Worm (Caenorhabditis elegans): ENCODE data around the gene Y57G11C.23.

Gene Y57G11C.23

ce11 chrIV:14838095-14838494, 23.5 kb downstream of the Y57G11C.23 start (continued):
- TF ChIP-seq ama-1 (optimal IDR thresholded peaks at IDR 0.05): no peak
- TF ChIP-seq ama-1 (GFP tag; optimal IDR thresholded peaks at IDR 0.05): peak in 1 of 2 experiments; percentile 47
- no peak for TF ChIP-seq ceh-91 (GFP tag; IDR thresholded peaks at IDR 0.05)
- TF ChIP-seq ceh-100 (GFP tag; IDR thresholded peaks at IDR 0.05): 0 out of 2 replicates have a peak, but pooled peaks have one; percentile 32
- no peak for TF ChIP-seq nfyb-1 (GFP tag; IDR thresholded peaks at IDR 0.05)
- TF ChIP-seq T07F8.4 (tag; optimal IDR thresholded peaks at IDR 0.05): peak; percentile 68
- peak; percentile 59 for TF ChIP-seq F22D6.2 (tag; optimal IDR thresholded peaks at IDR 0.05)
- TF ChIP-seq rpc-1 (optimal IDR thresholded peaks at IDR 0.05): peak; percentile 76
- peak; percentile 71 for TF ChIP-seq rpc-1 (tag; optimal IDR thresholded peaks at IDR 0.05)
- TF ChIP-seq B0019.2 (GFP tag; conservative IDR thresholded peaks at IDR 0.05): no peak
- TF ChIP-seq Y95B8A.8 (GFP tag; IDR thresholded peaks at IDR 0.05): 0 out of 2 replicates have a peak, but pooled peaks have one; percentile 18
- TF ChIP-seq lir-1 (GFP tag; conservative IDR thresholded peaks at IDR 0.05): peak; percentile 62; the same call in 1 of the 2 replicates
- peak; percentile 50 for TF ChIP-seq F33H1.4 (GFP tag; IDR thresholded peaks at IDR 0.05)
- TF ChIP-seq tbp1 (GFP tag; optimal IDR thresholded peaks at IDR 0.05): peak; percentile 90
- TF ChIP-seq ets-4 (GFP tag; optimal IDR thresholded peaks at IDR 0.05): no peak
- peak; percentile 60 for TF ChIP-seq hrde-1 (tag; optimal IDR thresholded peaks at IDR 0.05; ENCODE audit: borderline replicate concordance)
- TF ChIP-seq nhr-27 (tag; optimal IDR thresholded peaks at IDR 0.05): no peak
- TF ChIP-seq dpff-1 (tag; optimal IDR thresholded peaks at IDR 0.05): peak; percentile 60
- TF ChIP-seq lsl-1 (GFP tag; optimal IDR thresholded peaks at IDR 0.05): peak; percentile 51
- peak; percentile 44 to 55 for TF ChIP-seq rec-8 (tag; optimal IDR thresholded peaks at IDR 0.05)
- TF ChIP-seq K11D2.4 (GFP tag; IDR thresholded peaks at IDR 0.05): peak; percentile 75; the same call in 1 of the 2 replicates
- TF ChIP-seq mes-4 (tag; optimal IDR thresholded peaks at IDR 0.05): no peak
- peak; percentile 75 for TF ChIP-seq madf-10 (tag; optimal IDR thresholded peaks at IDR 0.05)
- peak; percentile 76 for TF ChIP-seq lin-54 (GFP tag; optimal IDR thresholded peaks at IDR 0.05)
- 0 out of 2 replicates have a peak, but pooled peaks have one; percentile 34 for TF ChIP-seq Y53F4B.3 (GFP tag; IDR thresholded peaks at IDR 0.05)
- peak; percentile 72 for TF ChIP-seq D2030.7 (GFP tag; IDR thresholded peaks at IDR 0.05)
- TF ChIP-seq K12H6.12 (tag; optimal IDR thresholded peaks at IDR 0.05): peak; percentile 43
- TF ChIP-seq snpc-1.3 (tag; optimal IDR thresholded peaks at IDR 0.05; ENCODE audit: insufficient read depth): peak; percentile 44
- TF ChIP-seq die-1 (tag; optimal IDR thresholded peaks at IDR 0.05): peak; percentile 79
- TF ChIP-seq somi-1 (GFP tag; optimal IDR thresholded peaks at IDR 0.05): peak; percentile 64
- TF ChIP-seq mcd-1 (GFP tag; IDR thresholded peaks at IDR 0.05): peak; percentile 65; the same call in 1 of the 2 replicates
- TF ChIP-seq akir-1 (GFP tag; optimal IDR thresholded peaks at IDR 0.05): no peak
- no peak for TF ChIP-seq T26A5.8 (tag; optimal IDR thresholded peaks at IDR 0.05)
- TF ChIP-seq efl-1 (GFP tag; optimal IDR thresholded peaks at IDR 0.05): peak; percentile 14
- no peak for TF ChIP-seq ztf-28 (GFP tag; IDR thresholded peaks at IDR 0.05)
- TF ChIP-seq Y79H2A.3 (GFP tag; conservative IDR thresholded peaks at IDR 0.05): no peak
- TF ChIP-seq madf-8 (GFP tag; conservative IDR thresholded peaks at IDR 0.05): 0 out of 2 replicates have a peak, but pooled peaks have one; percentile 12
- peak; percentile 66 for TF ChIP-seq B0035.1 (tag; optimal IDR thresholded peaks at IDR 0.05)
- TF ChIP-seq attf-6 (GFP tag; IDR thresholded peaks at IDR 0.05): peak; percentile 98
- peak; percentile 94 for TF ChIP-seq lin-40 (tag; optimal IDR thresholded peaks at IDR 0.05)
- no peak; the same call in 1 of the 2 replicates for TF ChIP-seq B0336.3 (GFP tag; IDR thresholded peaks at IDR 0.05)
- peak; percentile 79 for TF ChIP-seq B0261.1 (tag; optimal IDR thresholded peaks at IDR 0.05)
- TF ChIP-seq ztf-18 (tag; optimal IDR thresholded peaks at IDR 0.05): peak; percentile 81
- TF ChIP-seq cebp-1 (GFP tag; IDR thresholded peaks at IDR 0.05): no peak
- peak; percentile 78 for TF ChIP-seq cebp-1 (tag; optimal IDR thresholded peaks at IDR 0.05)
- TF ChIP-seq lin-35 (GFP tag; optimal IDR thresholded peaks at IDR 0.05): peak in 1 of 3 experiments; percentile 80
- TF ChIP-seq Y53G8AR.9 (GFP tag; conservative IDR thresholded peaks at IDR 0.05): no peak; the same call in 1 of the 2 replicates
- TF ChIP-seq F49E8.2 (tag; optimal IDR thresholded peaks at IDR 0.05; ENCODE audit: insufficient read depth): peak; percentile 66
